Worm (Caenorhabditis elegans): Measurements from ENCODE around the gene cpt-6.

DNA sequence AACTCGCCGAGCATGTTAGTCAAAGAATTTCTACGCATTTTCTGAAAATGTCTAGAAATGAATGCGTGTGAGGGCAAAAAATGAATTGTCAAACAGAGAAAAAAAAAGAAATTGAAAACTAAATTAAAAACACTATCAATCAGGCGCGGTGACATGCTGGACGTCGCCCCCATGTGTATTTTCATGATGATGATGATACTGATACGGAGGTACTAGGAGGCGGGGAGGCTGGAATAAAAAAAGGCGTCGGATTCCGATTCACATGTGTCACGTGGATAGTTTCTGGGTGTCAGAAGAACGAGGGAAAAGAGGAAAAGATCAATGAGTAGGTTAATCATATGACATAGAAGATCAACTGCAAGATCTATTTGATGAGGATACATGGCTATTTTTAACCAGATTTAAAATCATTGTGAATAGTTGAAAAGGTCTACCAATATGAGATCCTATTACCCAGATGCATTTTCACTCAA is 11.7 kb upstream of the cpt-6 start, which contains the start of gene W01A11.7:
- TF ChIP-seq unc-55 (GFP tag; optimal IDR thresholded peaks at IDR 0.05) (no peak), ztf-16 (tag; optimal IDR thresholded peaks at IDR 0.05) (no peak), pqm-1 (tag; optimal IDR thresholded peaks at IDR 0.05) (no peak), ceh-45 (GFP tag; IDR thresholded peaks at IDR 0.05) (no peak), dve-1 (tag; optimal IDR thresholded peaks at IDR 0.05) (no peak), zip-5 (tag; optimal IDR thresholded peaks at IDR 0.05) (no peak), ceh-34 (tag; optimal IDR thresholded peaks at IDR 0.05) (no peak), F13H6.1 (tag; optimal IDR thresholded peaks at IDR 0.05) (no peak), hlh-13 (GFP tag; optimal IDR thresholded peaks at IDR 0.05) (no peak), ets-4 (tag; optimal IDR thresholded peaks at IDR 0.05) (no peak), nhr-11 (tag; optimal IDR thresholded peaks at IDR 0.05) (no peak)

Measured in whole organism, late embryonic.